Worm (Caenorhabditis elegans): Measurements from ENCODE around the gene pqn-76.
A peak's percentile ranks its signal among the peaks of the same experiment; 100 is the strongest.

Gene pqn-76

ce11 chrIV:15570770-15571169, 8.1 kb upstream of the pqn-76 start (continued):
- TF ChIP-seq efl-1 (optimal IDR thresholded peaks at IDR 0.05) (peak; percentile 98 to 100), efl-1 (GFP tag; optimal IDR thresholded peaks at IDR 0.05 in 1 of 2) (peak; percentile 70 to 98), unc-86 (tag; optimal IDR thresholded peaks at IDR 0.05) (peak; percentile 98), F16B12.6 (tag; optimal IDR thresholded peaks at IDR 0.05) (peak; percentile 0), pax-3 (tag; optimal IDR thresholded peaks at IDR 0.05) (peak; percentile 90), zip-4 (GFP tag; optimal IDR thresholded peaks at IDR 0.05) (peak; percentile 90), nhr-85 (tag) (peak; percentile 99), nhr-20 (tag; optimal IDR thresholded peaks at IDR 0.05) (peak; percentile 96), nhr-84 (tag; optimal IDR thresholded peaks at IDR 0.05) (no peak), lin-35 (GFP tag; optimal IDR thresholded peaks at IDR 0.05) (peak; percentile 81 to 83), lin-13 (GFP tag; optimal IDR thresholded peaks at IDR 0.05) (peak; percentile 78), lir-3 (tag; optimal IDR thresholded peaks at IDR 0.05; ENCODE audit: poor library complexity) (peak; percentile 79), lin-14 (GFP tag; optimal IDR thresholded peaks at IDR 0.05) (peak; percentile 96), isw-1 (GFP tag; IDR thresholded peaks at IDR 0.05) (peak; percentile 95), ceh-82 (tag; optimal IDR thresholded peaks at IDR 0.05) (peak; percentile 47 to 87 (median 69)), nhr-28 (tag; optimal IDR thresholded peaks at IDR 0.05) (no peak), egl-27 (tag; optimal IDR thresholded peaks at IDR 0.05) (peak in 1 of 2 experiments; percentile 62), irx-1 (tag; optimal IDR thresholded peaks at IDR 0.05) (peak; percentile 97), nhr-19 (GFP tag; conservative IDR thresholded peaks at IDR 0.05) (peak; percentile 97), nhr-77 (tag; optimal IDR thresholded peaks at IDR 0.05) (peak; percentile 78), zag-1 (tag; optimal IDR thresholded peaks at IDR 0.05) (peak; percentile 64), dsc-1 (tag; optimal IDR thresholded peaks at IDR 0.05) (peak; percentile 98), snu-23 (GFP tag; optimal IDR thresholded peaks at IDR 0.05) (peak; percentile 97), fos-1 (tag; optimal IDR thresholded peaks at IDR 0.05) (peak; percentile 90), lin-15B (tag; optimal IDR thresholded peaks at IDR 0.05) (no peak), nhr-11 (tag; optimal IDR thresholded peaks at IDR 0.05) (peak; percentile 93), unc-130 (tag; optimal IDR thresholded peaks at IDR 0.05) (peak; percentile 30), ztf-11 (tag; optimal IDR thresholded peaks at IDR 0.05) (peak; percentile 77 to 94), unc-62 (GFP tag; optimal IDR thresholded peaks at IDR 0.05) (no peak), efl-3 (GFP tag; optimal IDR thresholded peaks at IDR 0.05) (peak; percentile 85), skn-1 (tag; optimal IDR thresholded peaks at IDR 0.05) (peak; percentile 80), vab-15 (tag; optimal IDR thresholded peaks at IDR 0.05) (peak; percentile 77), elt-2 (tag; optimal IDR thresholded peaks at IDR 0.05) (peak; percentile 93), mab-9 (GFP tag; IDR thresholded peaks at IDR 0.05) (peak; percentile 96), ces-1 (GFP tag; optimal IDR thresholded peaks at IDR 0.05) (no peak), hlh-4 (tag; optimal IDR thresholded peaks at IDR 0.05) (no peak)

- TF ChIP-seq alr-1 (tag; optimal IDR thresholded peaks at IDR 0.05; ENCODE audit: borderline replicate concordance) (no peak), nhr-77 (tag; optimal IDR thresholded peaks at IDR 0.05) (no peak), efl-1 (optimal IDR thresholded peaks at IDR 0.05) (no peak), efl-1 (GFP tag; optimal IDR thresholded peaks at IDR 0.05 in 1 of 2) (peak in 1 of 2 experiments; percentile 86)
Measured at ce11 chrIV:15571652-15572051, 7.2 kb upstream of the pqn-76 start.

- TF ChIP-seq nhr-11 (tag; optimal IDR thresholded peaks at IDR 0.05) (no peak), dpl-1 (GFP tag; optimal IDR thresholded peaks at IDR 0.05) (no peak), isw-1 (GFP tag; IDR thresholded peaks at IDR 0.05) (no peak), hlh-17 (GFP tag; optimal IDR thresholded peaks at IDR 0.05; ENCODE audit: borderline replicate concordance) (no peak), pqm-1 (tag; optimal IDR thresholded peaks at IDR 0.05) (no peak), dsc-1 (tag; optimal IDR thresholded peaks at IDR 0.05) (no peak), alr-1 (tag; optimal IDR thresholded peaks at IDR 0.05; ENCODE audit: borderline replicate concordance) (no peak), mef-2 (tag; optimal IDR thresholded peaks at IDR 0.05) (no peak), efl-3 (GFP tag; optimal IDR thresholded peaks at IDR 0.05) (no peak), mep-1 (tag; optimal IDR thresholded peaks at IDR 0.05) (no peak), rnt-1 (tag; optimal IDR thresholded peaks at IDR 0.05) (no peak)
Measured at ce11 chrIV:15572106-15572505, 6.8 kb upstream of the pqn-76 start.
